Worm (Caenorhabditis elegans) whole organism, young adult: ENCODE measurements around the gene cdc-48.2.

Experiments used
- B0019.2 ChIP-seq: fragments of 200-800 bp; sonication (Bioruptor generic); conservative IDR thresholded peaks from 2 replicates; pipeline ENCODE4 v1.3.6; 2022; ENCODE audit warnings: missing genetic modification reagents, missing genetic modification characterization, missing compliant biosample characterization
- C06A6.2 ChIP-seq: fragments of 200-800 bp; sonication (Bioruptor generic); conservative IDR thresholded peaks from 2 replicates; pipeline ENCODE4 v1.3.6; 2022; ENCODE audit warnings: missing genetic modification characterization, missing compliant biosample characterization
- F23B12.7 ChIP-seq: sonication (generic microtip); optimal IDR thresholded peaks from 2 replicates; lab custom pipeline; 2017; ENCODE audit warnings: missing genetic modification characterization, mild to moderate bottlenecking, missing compliant biosample characterization, antibody characterized with exemption, moderate library complexity; ENCODE audit not compliant: insufficient read depth
- F37B4.10 ChIP-seq: fragments of 200-800 bp; sonication (Bioruptor generic); IDR thresholded peaks from 2 replicates; pipeline ENCODE4 v1.3.6; 2022; ENCODE audit warnings: missing genetic modification characterization, missing compliant biosample characterization
- F55B11.4 ChIP-seq: sonication (generic microtip); optimal IDR thresholded peaks from 2 replicates; lab custom pipeline; 2016; ENCODE audit warnings: missing compliant biosample characterization, missing genetic modification characterization, borderline replicate concordance; ENCODE audit not compliant: insufficient read depth
- Y67H2A.10 ChIP-seq: fragments of 200-800 bp; sonication (Bioruptor generic); conservative IDR thresholded peaks from 2 replicates; pipeline ENCODE4 v1.3.6; 2022; ENCODE audit warnings: missing genetic modification reagents, missing genetic modification characterization, missing compliant biosample characterization
- akir-1 ChIP-seq: fragments of 200-800 bp; sonication (Bioruptor generic); optimal IDR thresholded peaks from 2 replicates; lab custom pipeline; 2018; ENCODE audit warnings: mild to moderate bottlenecking, missing genetic modification characterization, moderate library complexity, missing compliant biosample characterization
- aptf-2 ChIP-seq: fragments of 200-800 bp; sonication (Bioruptor generic); conservative IDR thresholded peaks from 2 replicates; pipeline ENCODE4 v1.3.6; 2022; ENCODE audit warnings: missing genetic modification reagents, missing genetic modification characterization, missing compliant biosample characterization
- atf-7 ChIP-seq: sonication (generic microtip); optimal IDR thresholded peaks from 2 replicates; lab custom pipeline; 2017; ENCODE audit warnings: mild to moderate bottlenecking, missing genetic modification characterization, missing compliant biosample characterization
- ccch-3 ChIP-seq: fragments of 200-800 bp; sonication (Bioruptor generic); optimal IDR thresholded peaks from 2 replicates; lab custom pipeline; 2018; ENCODE audit warnings: mild to moderate bottlenecking, missing genetic modification characterization, missing compliant biosample characterization
- cebp-1 ChIP-seq, 2 experiments: fragments of 200-800 bp in 1 of 2; sonication (Bioruptor generic) in 1 of 2; sonication (generic microtip) in 1 of 2; IDR thresholded peaks in 1 of 2; optimal IDR thresholded peaks in 1 of 2; 2 replicates each; pipeline versions ENCODE4 v1.3.6 to Lab custom; 2017 to 2022; ENCODE audit warnings: missing compliant biosample characterization in 2 of 2, missing genetic modification characterization in 2 of 2, mild to moderate bottlenecking in 1 of 2, missing genetic modification reagents in 1 of 2, moderate library complexity in 1 of 2
- ceh-40 ChIP-seq: fragments of 200-800 bp; sonication (Bioruptor generic); IDR thresholded peaks from 2 replicates; pipeline ENCODE4 v1.3.6; 2022; ENCODE audit warnings: missing genetic modification characterization, missing compliant biosample characterization
- ceh-91 ChIP-seq: fragments of 200-800 bp; sonication (Bioruptor generic); IDR thresholded peaks from 2 replicates; pipeline ENCODE4 v1.3.6; 2022; ENCODE audit warnings: missing genetic modification reagents, missing genetic modification characterization, missing compliant biosample characterization
- chd-7 ChIP-seq: sonication (generic microtip); optimal IDR thresholded peaks from 2 replicates; lab custom pipeline; 2016; ENCODE audit warnings: mild to moderate bottlenecking, missing genetic modification characterization, moderate library complexity, missing compliant biosample characterization
- die-1 ChIP-seq: sonication (generic microtip); optimal IDR thresholded peaks from 2 replicates; lab custom pipeline; 2016; ENCODE audit warnings: missing genotype, mild to moderate bottlenecking, missing genetic modification characterization, missing compliant biosample characterization
- dox-1 ChIP-seq: fragments of 200-800 bp; sonication (Bioruptor generic); IDR thresholded peaks from 2 replicates; pipeline ENCODE4 v1.3.6; 2022; ENCODE audit warnings: missing genetic modification reagents, missing genetic modification characterization, missing compliant biosample characterization
- egl-18 ChIP-seq: fragments of 200-800 bp; sonication (Bioruptor generic); IDR thresholded peaks from 2 replicates; pipeline ENCODE4 v1.3.6; 2022; ENCODE audit warnings: missing genetic modification reagents, missing genetic modification characterization, missing compliant biosample characterization
- ets-4 ChIP-seq: fragments of 200-800 bp; sonication (Bioruptor generic); optimal IDR thresholded peaks from 2 replicates; lab custom pipeline; 2018; ENCODE audit warnings: mild to moderate bottlenecking, missing genetic modification characterization, missing compliant biosample characterization
- fkh-3 ChIP-seq: sonication (generic microtip); optimal IDR thresholded peaks from 2 replicates; lab custom pipeline; 2016; ENCODE audit warnings: mild to moderate bottlenecking, missing genetic modification characterization, missing compliant biosample characterization
- hsf-1 ChIP-seq: fragments of 200-800 bp; sonication (Bioruptor generic); IDR thresholded peaks from 2 replicates; pipeline ENCODE4 v1.3.6; 2022; ENCODE audit warnings: missing genetic modification reagents, missing genetic modification characterization, missing compliant biosample characterization
- let-607 ChIP-seq, 2 experiments: fragments of 200-800 bp in 1 of 2; sonication (Bioruptor generic) in 1 of 2; sonication (generic microtip) in 1 of 2; optimal IDR thresholded peaks; 2 replicates each; lab custom pipeline; 2016 to 2018; ENCODE audit warnings: mild to moderate bottlenecking in 2 of 2, missing compliant biosample characterization in 2 of 2, missing genetic modification characterization in 2 of 2, moderate library complexity in 2 of 2, missing genotype in 1 of 2
- lin-35 ChIP-seq, 3 experiments: fragments of 150-350 bp in 2 of 3; sonication (generic microtip) in 1 of 3; optimal IDR thresholded peaks; 2 replicates each; lab custom pipeline; 2014 to 2018; ENCODE audit warnings: missing biosample characterization in 3 of 3, missing genetic modification characterization in 3 of 3, missing genetic modification reagents in 3 of 3
- lsl-1 ChIP-seq: fragments of 200-800 bp; sonication (Bioruptor generic); optimal IDR thresholded peaks from 2 replicates; lab custom pipeline; 2018; ENCODE audit warnings: mild to moderate bottlenecking, missing genetic modification characterization, moderate library complexity, missing compliant biosample characterization
- madf-10 ChIP-seq: sonication (generic microtip); optimal IDR thresholded peaks from 2 replicates; lab custom pipeline; 2016; ENCODE audit warnings: mild to moderate bottlenecking, missing genetic modification characterization, missing compliant biosample characterization
- nfyb-1 ChIP-seq: fragments of 200-800 bp; sonication (Bioruptor generic); IDR thresholded peaks from 2 replicates; pipeline ENCODE4 v1.3.6; 2022; ENCODE audit warnings: missing genetic modification reagents, missing genetic modification characterization, missing compliant biosample characterization
- nhr-179 ChIP-seq: sonication (generic microtip); optimal IDR thresholded peaks from 2 replicates; lab custom pipeline; 2016; ENCODE audit warnings: mild to moderate bottlenecking, missing genetic modification characterization, missing compliant biosample characterization
- nhr-80 ChIP-seq: sonication (generic microtip); optimal IDR thresholded peaks from 2 replicates; lab custom pipeline; 2016; ENCODE audit warnings: missing genetic modification characterization, missing compliant biosample characterization
- pbrm-1 ChIP-seq: fragments of 200-800 bp; sonication (Bioruptor generic); IDR thresholded peaks from 2 replicates; pipeline ENCODE4 v1.3.6; 2022; ENCODE audit warnings: missing genetic modification reagents, missing genetic modification characterization, missing compliant biosample characterization
- repo-1 ChIP-seq: sonication (generic microtip); optimal IDR thresholded peaks from 2 replicates; lab custom pipeline; 2017; ENCODE audit warnings: mild to moderate bottlenecking, missing genetic modification characterization, missing compliant biosample characterization
- rpc-1 ChIP-seq, 2 experiments: fragments of 150-350 bp in 1 of 2; sonication (generic microtip) in 1 of 2; optimal IDR thresholded peaks; 2 replicates each; lab custom pipeline; 2014 to 2018; ENCODE audit warnings: missing biosample characterization in 1 of 2, missing genetic modification characterization in 1 of 2, missing genetic modification reagents in 1 of 2, missing genotype in 1 of 2
- sdz-38 ChIP-seq: sonication (generic microtip); optimal IDR thresholded peaks from 2 replicates; lab custom pipeline; 2016; ENCODE audit warnings: missing genotype, missing genetic modification characterization, missing compliant biosample characterization
- sea-2 ChIP-seq: fragments of 200-800 bp; sonication (Bioruptor generic); IDR thresholded peaks from 2 replicates; pipeline ENCODE4 v1.3.6; 2022; ENCODE audit warnings: missing genetic modification characterization, missing compliant biosample characterization
- snpc-1.1 ChIP-seq: sonication (generic microtip); optimal IDR thresholded peaks from 2 replicates; lab custom pipeline; 2017; ENCODE audit warnings: missing genetic modification characterization, mild to moderate bottlenecking, missing compliant biosample characterization, antibody characterized with exemption, moderate library complexity, missing genotype, missing genetic modification reagents; ENCODE audit not compliant: insufficient read depth
- snpc-1.3 ChIP-seq: sonication (generic microtip); optimal IDR thresholded peaks from 2 replicates; lab custom pipeline; 2017; ENCODE audit warnings: missing genetic modification characterization, mild to moderate bottlenecking, missing compliant biosample characterization, antibody characterized with exemption, moderate library complexity, missing genotype, missing genetic modification reagents; ENCODE audit not compliant: insufficient read depth
- somi-1 ChIP-seq: fragments of 200-800 bp; sonication (Bioruptor generic); optimal IDR thresholded peaks from 2 replicates; lab custom pipeline; 2018; ENCODE audit warnings: mild to moderate bottlenecking, missing genetic modification characterization, missing compliant biosample characterization
- tbx-9 ChIP-seq: sonication (generic microtip); optimal IDR thresholded peaks from 2 replicates; lab custom pipeline; 2016; ENCODE audit warnings: borderline replicate concordance, missing genetic modification characterization, inconsistent platforms, missing compliant biosample characterization
- unc-62 ChIP-seq: fragments of 150-350 bp; optimal IDR thresholded peaks from 2 replicates; lab custom pipeline; 2014; ENCODE audit warnings: missing biosample characterization, missing genetic modification reagents, missing genetic modification characterization
- ztf-26 ChIP-seq: sonication (generic microtip); optimal IDR thresholded peaks from 2 replicates; lab custom pipeline; 2017; ENCODE audit warnings: missing genetic modification characterization, missing compliant biosample characterization

Gene cdc-48.2

DNA sequence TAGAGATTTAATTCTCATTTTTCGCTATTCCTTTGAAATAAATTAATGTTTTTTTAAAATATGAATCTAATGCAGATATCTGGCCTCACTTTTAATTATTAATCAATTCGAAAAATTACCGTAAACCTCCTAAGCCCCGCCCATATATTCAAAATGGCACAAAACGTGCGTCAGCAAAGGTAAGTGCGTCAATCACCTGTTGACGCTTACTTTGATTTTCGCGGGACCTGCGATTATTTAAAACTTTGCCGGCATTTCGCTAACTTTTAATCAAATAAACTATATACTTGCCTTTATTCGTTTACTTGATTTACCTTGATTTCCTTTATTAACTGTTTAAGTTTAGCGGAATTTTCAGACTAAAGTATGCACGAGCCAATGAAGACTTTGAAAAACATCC lies 19.7 kb downstream of the cdc-48.2 start, which contains the start of gene pch-2 (continued):
- TF ChIP-seq cebp-1 (GFP tag; IDR thresholded peaks at IDR 0.05; lab: Robert Waterston, UW) (no peak), cebp-1 (tag; optimal IDR thresholded peaks at IDR 0.05; lab: Kevin White, UChicago) (no peak), hsf-1 (GFP tag; lab: Robert Waterston, UW) (no peak), ceh-40 (GFP tag; lab: Robert Waterston, UW) (no peak), aptf-2 (GFP tag; lab: Robert Waterston, UW) (no peak), ceh-91 (peak; percentile 15; the same call in 1 of the 2 replicates), ets-4 (no peak), ztf-26 (tag; lab: Kevin White, UChicago) (no peak), repo-1 (no peak), somi-1 (GFP tag; lab: Kevin White, UChicago) (no peak), ccch-3 (no peak), egl-18 (GFP tag; lab: Robert Waterston, UW) (no peak), pbrm-1 (no peak), tbx-9 (tag; lab: Kevin White, UChicago) (no peak), die-1 (no peak), let-607 (tag; optimal IDR thresholded peaks at IDR 0.05; lab: Kevin White, UChicago) (no peak), lsl-1 (GFP tag; lab: Kevin White, UChicago) (peak; percentile 51), akir-1 (GFP tag; lab: Kevin White, UChicago) (no peak), atf-7 (no peak), nhr-80 (tag; lab: Kevin White, UChicago) (no peak), B0019.2 (no peak), C06A6.2 (GFP tag; lab: Robert Waterston, UW) (no peak), F55B11.4 (tag; lab: Kevin White, UChicago) (no peak), rpc-1 (optimal IDR thresholded peaks at IDR 0.05; lab: Kevin White, UChicago) (no peak), rpc-1 (tag; optimal IDR thresholded peaks at IDR 0.05; lab: Kevin White, UChicago) (no peak), F23B12.7 (tag; lab: Kevin White, UChicago) (no peak), sea-2 (no peak)

DNA sequence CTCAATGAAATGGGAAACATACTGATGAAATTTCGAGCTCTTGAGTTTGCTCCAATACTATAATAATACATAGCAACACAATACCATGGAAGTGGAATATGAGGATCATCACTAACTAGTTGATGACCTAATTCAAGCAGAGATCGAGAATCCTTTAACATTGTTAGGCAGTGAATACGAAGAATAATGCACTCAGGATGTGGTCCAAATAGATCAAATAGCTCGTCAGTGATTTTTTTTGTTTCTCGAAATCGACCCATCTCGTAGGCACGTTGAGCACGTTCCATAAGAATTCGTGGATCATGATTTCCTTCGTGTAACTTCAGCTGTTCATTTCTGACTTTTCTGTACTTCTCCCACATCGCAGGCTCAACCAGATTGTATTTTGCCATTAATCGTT lies 22.6 kb downstream of the cdc-48.2 start:
- no peak for TF ChIP-seq lin-35 (GFP tag; optimal IDR thresholded peaks at IDR 0.05; lab: Kevin White, UChicago)
- TF ChIP-seq pbrm-1 = no peak
- no peak for TF ChIP-seq sdz-38 (tag; lab: Kevin White, UChicago)
- no peak for TF ChIP-seq C06A6.2 (GFP tag; lab: Robert Waterston, UW)
- TF ChIP-seq Y67H2A.10 (GFP tag; lab: Robert Waterston, UW) = no peak
- no peak for TF ChIP-seq nhr-179 (tag; lab: Kevin White, UChicago)
- no peak for TF ChIP-seq unc-62 (GFP tag; lab: Kevin White, UChicago)
- TF ChIP-seq fkh-3 = no peak
- no peak for TF ChIP-seq chd-7 (tag; lab: Kevin White, UChicago)
- no peak for TF ChIP-seq snpc-1.3 (tag; lab: Kevin White, UChicago)
- no peak for TF ChIP-seq madf-10 (tag; lab: Kevin White, UChicago)
- no peak for TF ChIP-seq lsl-1 (GFP tag; lab: Kevin White, UChicago)
- TF ChIP-seq dox-1 = no peak
- no peak for TF ChIP-seq snpc-1.1
- TF ChIP-seq nfyb-1 = no peak
- no peak for TF ChIP-seq F37B4.10 (GFP tag; lab: Robert Waterston, UW)
- TF ChIP-seq, all 124 proteins: peak for 0
